Fruit fly (Drosophila melanogaster) whole organism, embryonic: ENCODE data around the gene Pgd.

ENCODE experiments used
- Aef1 ChIP-seq: fragments of 200-800 bp; sonication (Bioruptor generic); IDR thresholded peaks from 3 replicates; pipeline ENCODE4 v1.3.6; 2022; ENCODE audit warnings: missing biosample characterization, missing genetic modification characterization
- CG11696 ChIP-seq: fragments of 200-800 bp; sonication (Bioruptor generic); IDR thresholded peaks from 2 replicates; pipeline ENCODE4 v1.3.6; 2022; ENCODE audit warnings: missing biosample characterization, missing genetic modification characterization
- CG12104 ChIP-seq: fragments of 200-800 bp; sonication (Bioruptor generic); optimal IDR thresholded peaks from 3 replicates; lab custom pipeline; 2016; ENCODE audit warnings: missing biosample characterization, missing genetic modification characterization
- CG12236 ChIP-seq: fragments of 200-800 bp; sonication (Bioruptor generic); optimal IDR thresholded peaks from 2 replicates; lab custom pipeline; 2016; ENCODE audit warnings: missing biosample characterization, missing genetic modification characterization
- CG1233 ChIP-seq: fragments of 200-800 bp; sonication (Bioruptor generic); optimal IDR thresholded peaks from 4 replicates; lab custom pipeline; 2018; ENCODE audit warnings: missing biosample characterization, mild to moderate bottlenecking, missing genetic modification characterization
- CG15479 ChIP-seq: fragments of 200-800 bp; sonication (Bioruptor generic); optimal IDR thresholded peaks from 3 replicates; lab custom pipeline; 2019; ENCODE audit warnings: missing biosample characterization, mild to moderate bottlenecking, missing genetic modification characterization, moderate library complexity
- CG2202 ChIP-seq: fragments of 200-800 bp; sonication (Bioruptor generic); optimal IDR thresholded peaks from 2 replicates; lab custom pipeline; 2018; ENCODE audit warnings: missing biosample characterization, mild to moderate bottlenecking, missing genetic modification characterization
- CG2875 ChIP-seq: fragments of 200-800 bp; sonication (Bioruptor generic); optimal IDR thresholded peaks from 2 replicates; lab custom pipeline; 2017; ENCODE audit warnings: missing biosample characterization, mild to moderate bottlenecking, missing genetic modification characterization, missing genetic modification reagents
- CG3163 ChIP-seq: fragments of 200-800 bp; sonication (Bioruptor generic); optimal IDR thresholded peaks from 3 replicates; lab custom pipeline; 2016; ENCODE audit warnings: missing biosample characterization, missing genetic modification characterization
- CG32532 ChIP-seq: fragments of 200-800 bp; sonication (Bioruptor generic); IDR thresholded peaks from 2 replicates; pipeline ENCODE4 v1.3.6; 2022; ENCODE audit warnings: missing biosample characterization, missing genetic modification characterization
- CG34376 ChIP-seq: fragments of 200-800 bp; sonication (Bioruptor generic); optimal IDR thresholded peaks from 2 replicates; lab custom pipeline; 2018; ENCODE audit warnings: missing biosample characterization, mild to moderate bottlenecking, missing genetic modification characterization
- CG3995 ChIP-seq: fragments of 200-800 bp; sonication (Bioruptor generic); optimal IDR thresholded peaks from 3 replicates; lab custom pipeline; 2016; ENCODE audit warnings: missing biosample characterization, missing genetic modification characterization
- CG42726 ChIP-seq: fragments of 200-800 bp; sonication (Bioruptor generic); IDR thresholded peaks from 2 replicates; pipeline ENCODE4 v1.3.6; 2022; ENCODE audit warnings: missing biosample characterization, missing genetic modification characterization; ENCODE audit not compliant: partially characterized antibody
- CG6254 ChIP-seq: fragments of 200-800 bp; sonication (Bioruptor generic); optimal IDR thresholded peaks from 3 replicates; lab custom pipeline; 2017; ENCODE audit warnings: mild to moderate bottlenecking, missing biosample characterization, missing genetic modification reagents, missing genetic modification characterization
- CG6791 ChIP-seq: fragments of 200-800 bp; sonication (Bioruptor generic); IDR thresholded peaks from 3 replicates; pipeline ENCODE4 v1.3.6; 2022; ENCODE audit warnings: missing biosample characterization, missing genetic modification characterization; ENCODE audit not compliant: partially characterized antibody
- CG8388 ChIP-seq: fragments of 200-800 bp; sonication (Bioruptor generic); optimal IDR thresholded peaks from 2 replicates; lab custom pipeline; 2019; ENCODE audit warnings: missing biosample characterization, mild to moderate bottlenecking, missing genetic modification characterization, moderate library complexity
- CG8924 ChIP-seq: fragments of 200-800 bp; optimal IDR thresholded peaks from 3 replicates; lab custom pipeline; 2019; ENCODE audit warnings: missing biosample characterization, mild to moderate bottlenecking, missing genetic modification characterization, moderate library complexity
- Camta ChIP-seq: fragments of 200-800 bp; sonication (Bioruptor generic); optimal IDR thresholded peaks from 2 replicates; lab custom pipeline; 2016; ENCODE audit warnings: missing biosample characterization, missing genetic modification characterization
- Ets65A ChIP-seq: fragments of 200-800 bp; sonication (Bioruptor generic); peaks from one replicate; lab custom pipeline; 2016; ENCODE audit warnings: missing biosample characterization, missing genetic modification characterization
- Gug ChIP-seq: fragments of 200-800 bp; sonication (Bioruptor generic); IDR thresholded peaks from 4 replicates; pipeline ENCODE4 v1.3.6; 2022; ENCODE audit warnings: missing biosample characterization, missing genetic modification characterization
- Hsf ChIP-seq: fragments of 200-800 bp; sonication (Bioruptor generic); optimal IDR thresholded peaks from 3 replicates; lab custom pipeline; 2016; ENCODE audit warnings: missing biosample characterization, missing genetic modification characterization
- Jarid2 ChIP-seq: fragments of 200-800 bp; sonication (Bioruptor generic); optimal IDR thresholded peaks from 3 replicates; lab custom pipeline; 2017; ENCODE audit warnings: mild to moderate bottlenecking, missing biosample characterization, missing genetic modification reagents, missing genetic modification characterization
- Max ChIP-seq: fragments of 200-800 bp; sonication (Bioruptor generic); optimal IDR thresholded peaks from 2 replicates; lab custom pipeline; 2016; ENCODE audit warnings: missing biosample characterization, mild to moderate bottlenecking, missing genetic modification characterization
- NK7.1 ChIP-seq: fragments of 200-800 bp; sonication (Bioruptor generic); optimal IDR thresholded peaks from 3 replicates; lab custom pipeline; 2016; ENCODE audit warnings: missing biosample characterization, missing genetic modification characterization
- Pdp1 ChIP-seq, 2 experiments: fragments of 200-800 bp; sonication (Bioruptor generic); optimal IDR thresholded peaks; 3 replicates each; lab custom pipeline; 2016; ENCODE audit warnings: missing biosample characterization in 2 of 2, missing genetic modification characterization in 2 of 2, mild to moderate bottlenecking in 1 of 2, moderate library complexity in 1 of 2
- Scr ChIP-seq: fragments of 200-800 bp; sonication (Bioruptor generic); IDR thresholded peaks from 2 replicates; pipeline ENCODE4 v1.3.6; 2022; ENCODE audit warnings: missing biosample characterization, missing genetic modification characterization; ENCODE audit not compliant: partially characterized antibody
- Six4 ChIP-seq: fragments of 200-800 bp; sonication (Bioruptor generic); optimal IDR thresholded peaks from 2 replicates; lab custom pipeline; 2016; ENCODE audit warnings: missing biosample characterization, missing genetic modification characterization
- Sry-β ChIP-seq: fragments of 200-800 bp; sonication (Bioruptor generic); optimal IDR thresholded peaks from 2 replicates; lab custom pipeline; 2018; ENCODE audit warnings: missing biosample characterization, mild to moderate bottlenecking, missing genetic modification characterization, moderate library complexity
- Tbp ChIP-seq: fragments of >200 bp; optimal IDR thresholded peaks from 2 replicates; lab custom pipeline; 2018; ENCODE audit warnings: missing biosample characterization, missing genetic modification characterization
- Trl ChIP-seq, 3 experiments: fragments of >200 bp in 2 of 3; fragments of 200-800 bp in 1 of 3; sonication (Bioruptor generic) in 1 of 3; optimal IDR thresholded peaks; 2 replicates in 1 of 3; 3 replicates in 2 of 3; lab custom pipeline; 2016 to 2017; ENCODE audit warnings: missing biosample characterization in 1 of 3, missing genetic modification characterization in 1 of 3
- ap ChIP-seq: fragments of 200-800 bp; sonication (Bioruptor generic); IDR thresholded peaks from 2 replicates; pipeline ENCODE4 v1.3.6; 2022; ENCODE audit warnings: missing biosample characterization, missing genetic modification characterization
- bcd ChIP-seq: fragments of 200-800 bp; sonication (Bioruptor generic); optimal IDR thresholded peaks from 2 replicates; lab custom pipeline; 2017; ENCODE audit warnings: missing biosample characterization, mild to moderate bottlenecking, missing genetic modification characterization
- br ChIP-seq: fragments of >200 bp; optimal IDR thresholded peaks from 2 replicates; lab custom pipeline; 2017
- da ChIP-seq: fragments of 200-800 bp; sonication (Bioruptor generic); optimal IDR thresholded peaks from 2 replicates; lab custom pipeline; 2016; ENCODE audit warnings: missing biosample characterization, missing genetic modification characterization
- disco-r ChIP-seq: fragments of 200-800 bp; sonication (Bioruptor generic); optimal IDR thresholded peaks from 2 replicates; lab custom pipeline; 2016; ENCODE audit warnings: missing biosample characterization, missing genetic modification characterization
- kah ChIP-seq: fragments of 200-800 bp; sonication (Bioruptor generic); optimal IDR thresholded peaks from 2 replicates; lab custom pipeline; 2018; ENCODE audit warnings: missing biosample characterization, mild to moderate bottlenecking, missing genetic modification characterization
- knrl ChIP-seq: fragments of 200-800 bp; sonication (Bioruptor generic); IDR thresholded peaks from 3 replicates; pipeline ENCODE4 v1.3.6; 2022; ENCODE audit warnings: missing biosample characterization, missing genetic modification characterization; ENCODE audit not compliant: partially characterized antibody
- pb ChIP-seq: fragments of 200-800 bp; sonication (Bioruptor generic); optimal IDR thresholded peaks from 3 replicates; lab custom pipeline; 2016; ENCODE audit warnings: missing biosample characterization, missing genetic modification characterization
- sens-2 ChIP-seq: fragments of 200-800 bp; sonication (Bioruptor generic); IDR thresholded peaks from 2 replicates; pipeline ENCODE4 v1.3.6; 2022; ENCODE audit warnings: missing biosample characterization, missing genetic modification characterization
- sima ChIP-seq: fragments of 200-800 bp; sonication (Bioruptor generic); optimal IDR thresholded peaks from 2 replicates; lab custom pipeline; 2016; ENCODE audit warnings: missing biosample characterization, missing genetic modification characterization
- slou ChIP-seq: fragments of 200-800 bp; sonication (Bioruptor generic); optimal IDR thresholded peaks from 3 replicates; lab custom pipeline; 2016; ENCODE audit warnings: missing biosample characterization, missing genetic modification characterization
- tap ChIP-seq: fragments of 200-800 bp; optimal IDR thresholded peaks from 3 replicates; lab custom pipeline; 2019; ENCODE audit warnings: missing biosample characterization, mild to moderate bottlenecking, missing genetic modification characterization, moderate library complexity
- tll ChIP-seq, 2 experiments: fragments of 200-800 bp in 1 of 2; fragments of >200 bp in 1 of 2; sonication (Bioruptor generic) in 1 of 2; optimal IDR thresholded peaks; 2 replicates each; lab custom pipeline; 2017 to 2019; ENCODE audit warnings: missing biosample characterization in 2 of 2, missing genetic modification characterization in 2 of 2, mild to moderate bottlenecking in 1 of 2, moderate library complexity in 1 of 2
- ttk ChIP-seq: fragments of 200-800 bp; sonication (Bioruptor generic); IDR thresholded peaks from 2 replicates; pipeline ENCODE4 v2.1.2; 2022; ENCODE audit warnings: missing biosample characterization, missing genetic modification characterization
- unpg ChIP-seq: fragments of 200-800 bp; sonication (Bioruptor generic); optimal IDR thresholded peaks from 3 replicates; lab custom pipeline; 2018; ENCODE audit warnings: missing biosample characterization, mild to moderate bottlenecking, missing genetic modification characterization, moderate library complexity
- vfl ChIP-seq: fragments of 200-800 bp; sonication (Bioruptor generic); optimal IDR thresholded peaks from 2 replicates; lab custom pipeline; 2016; ENCODE audit warnings: missing biosample characterization, missing genetic modification characterization
- yki ChIP-seq: fragments of >200 bp; optimal IDR thresholded peaks from 3 replicates; lab custom pipeline; 2018
- zen ChIP-seq: fragments of 200-800 bp; sonication (Bioruptor generic); optimal IDR thresholded peaks from 3 replicates; lab custom pipeline; 2018; ENCODE audit warnings: missing biosample characterization, mild to moderate bottlenecking, missing genetic modification characterization, moderate library complexity

Pgd gene

dm6 chrX:2134965-2135758 is 9.8 kb upstream of the Pgd start (continued):
- TF ChIP-seq CG6791 (no peak), CG3995 (peak; percentile 60), CG11696 (GFP tag; lab: Robert Waterston, UW) (peak; percentile 62), vfl (GFP tag; lab: Kevin White, UChicago) (peak; percentile 42), ap (GFP tag; lab: Robert Waterston, UW) (peak; percentile 75), disco-r (GFP tag; lab: Kevin White, UChicago) (peak; percentile 79), unpg (GFP tag; lab: Kevin White, UChicago) (peak; percentile 95), kah (GFP tag; lab: Kevin White, UChicago) (peak; percentile 79), Six4 (peak; percentile 77), CG34376 (GFP tag; lab: Kevin White, UChicago) (peak; percentile 91), pb (peak; percentile 54), CG3163 (GFP tag; lab: Kevin White, UChicago) (peak; percentile 47), Camta (peak; percentile 88), CG1233 (GFP tag; lab: Kevin White, UChicago) (peak; percentile 91), bcd (GFP tag; lab: Kevin White, UChicago) (peak; percentile 84), Jarid2 (peak; percentile 63), ttk (peak; percentile 73), Max (GFP tag; lab: Kevin White, UChicago) (peak; percentile 83), br (no peak), NK7.1 (GFP tag; lab: Kevin White, UChicago) (peak; percentile 78), CG42726 (no peak), Scr (GFP tag; lab: Robert Waterston, UW) (0 out of 2 replicates have a peak, but pooled peaks have one; percentile 16), CG2875 (GFP tag; lab: Kevin White, UChicago) (peak; percentile 78), tll (GFP tag; optimal IDR thresholded peaks at IDR 0.05; lab: Kevin White, UChicago) (peak in 1 of 2 experiments; percentile 3), CG8924 (tag; lab: Kevin White, UChicago) (peak; percentile 94), CG12104 (GFP tag; lab: Kevin White, UChicago) (peak; percentile 82), CG15479 (peak; percentile 59), CG12236 (GFP tag; lab: Kevin White, UChicago) (peak; percentile 80), CG8388 (GFP tag; lab: Kevin White, UChicago) (peak; percentile 91), Hsf (peak; percentile 86), sima (no peak), Tbp (GFP tag; lab: Kevin White, UChicago) (no peak), sens-2 (GFP tag; lab: Robert Waterston, UW) (peak; percentile 78), CG2202 (tag; lab: Kevin White, UChicago) (peak; percentile 83), Pdp1 (GFP tag; optimal IDR thresholded peaks at IDR 0.05; lab: Kevin White, UChicago) (peak; percentile 74 to 84), CG6254 (GFP tag; lab: Kevin White, UChicago) (peak; percentile 78), knrl (GFP tag; lab: Robert Waterston, UW) (no peak; the same call in 2 of the 3 replicates), da (GFP tag; lab: Kevin White, UChicago) (peak; percentile 53), Trl (optimal IDR thresholded peaks at IDR 0.05; lab: Kevin White, UChicago) (peak; percentile 2 to 35), Trl (GFP tag; optimal IDR thresholded peaks at IDR 0.05; lab: Kevin White, UChicago) (peak; percentile 86), zen (tag; lab: Kevin White, UChicago) (peak; percentile 81), slou (GFP tag; lab: Kevin White, UChicago) (peak; percentile 83), Aef1 (GFP tag; lab: Robert Waterston, UW) (no peak; the same call in none of the 3 replicates), CG32532 (GFP tag; lab: Robert Waterston, UW) (peak; percentile 88), Gug (GFP tag; lab: Robert Waterston, UW) (peak; percentile 46; the same call in 3 of the 4 replicates), Ets65A (peak; percentile 87), tap (tag; lab: Kevin White, UChicago) (peak; percentile 90), yki (lab: Kevin White, UChicago) (no peak), Sry-β (GFP tag; lab: Kevin White, UChicago) (peak; percentile 40)
